Fruit fly (Drosophila melanogaster) whole organism, wandering third instar larva: Measurements from ENCODE around the gene Tg.

Experiments used
- Abd-B ChIP-seq: fragments of >200 bp; optimal IDR thresholded peaks from 2 replicates; lab custom pipeline; 2017; ENCODE audit warnings: missing biosample characterization, missing genetic modification characterization
- CG32264 ChIP-seq: fragments of 200-800 bp; sonication (Bioruptor generic); optimal IDR thresholded peaks from 2 replicates; lab custom pipeline; 2016; ENCODE audit warnings: missing biosample characterization, missing genetic modification characterization
- CG9705 ChIP-seq: fragments of 200-800 bp; sonication (Bioruptor generic); optimal IDR thresholded peaks from 2 replicates; lab custom pipeline; 2018; ENCODE audit warnings: missing biosample characterization, mild to moderate bottlenecking, missing genetic modification characterization
- CrebA ChIP-seq: fragments of 200-800 bp; sonication (Bioruptor generic); optimal IDR thresholded peaks from 2 replicates; lab custom pipeline; 2016; ENCODE audit warnings: missing biosample characterization, mild to moderate bottlenecking, missing genetic modification characterization, borderline replicate concordance
- Dfd ChIP-seq: fragments of >200 bp; optimal IDR thresholded peaks from 2 replicates; lab custom pipeline; 2017; ENCODE audit warnings: missing biosample characterization, missing genetic modification characterization
- Dif ChIP-seq: fragments of 200-275, 200-300 bp; sonication (Bioruptor generic); optimal IDR thresholded peaks from 2 replicates; lab custom pipeline; 2018; ENCODE audit warnings: missing biosample characterization, missing genetic modification characterization; ENCODE audit not compliant: partially characterized antibody
- GATAd ChIP-seq: sonication (Bioruptor generic); optimal IDR thresholded peaks from 2 replicates; lab custom pipeline; 2016; ENCODE audit warnings: missing biosample characterization, missing genetic modification characterization
- HLH106 ChIP-seq: fragments of 200-800 bp; optimal IDR thresholded peaks from 3 replicates; lab custom pipeline; 2019; ENCODE audit warnings: missing biosample characterization, mild to moderate bottlenecking, missing genetic modification characterization, moderate library complexity
- Hnf4 ChIP-seq: fragments of 200-800 bp; sonication (Bioruptor generic); optimal IDR thresholded peaks from 2 replicates; lab custom pipeline; 2016; ENCODE audit warnings: missing biosample characterization, mild to moderate bottlenecking, missing genetic modification characterization
- Hr78 ChIP-seq: fragments of >200 bp; optimal IDR thresholded peaks from 2 replicates; lab custom pipeline; 2017; ENCODE audit warnings: missing biosample characterization, missing genetic modification characterization
- Hr83 ChIP-seq: fragments of 200-300 bp; sonication (Bioruptor generic); optimal IDR thresholded peaks from 2 replicates; lab custom pipeline; 2016; ENCODE audit warnings: missing biosample characterization, mild to moderate bottlenecking, missing genetic modification characterization, moderate library complexity; ENCODE audit not compliant: poor library complexity, severe bottlenecking
- Jra ChIP-seq: sonication (Bioruptor generic); optimal IDR thresholded peaks from 2 replicates; lab custom pipeline; 2016; ENCODE audit warnings: missing biosample characterization, missing genetic modification characterization
- Mio ChIP-seq: sonication (Bioruptor generic); optimal IDR thresholded peaks from 2 replicates; lab custom pipeline; 2016; ENCODE audit warnings: missing biosample characterization, missing genetic modification characterization
- Myc ChIP-seq: fragments of >200 bp; optimal IDR thresholded peaks from 2 replicates; lab custom pipeline; 2017
- N ChIP-seq: fragments of >200 bp; optimal IDR thresholded peaks from 2 replicates; lab custom pipeline; 2018; ENCODE audit warnings: missing biosample characterization, missing external identifiers, missing genetic modification characterization
- OdsH ChIP-seq: fragments of 200-800 bp; sonication (Bioruptor generic); optimal IDR thresholded peaks from 2 replicates; lab custom pipeline; 2016; ENCODE audit warnings: missing biosample characterization, mild to moderate bottlenecking, missing genetic modification characterization
- Rel ChIP-seq, 2 experiments: fragments of 200-800 bp; sonication (Bioruptor generic) in 1 of 2; optimal IDR thresholded peaks; 2 replicates in 1 of 2; 3 replicates in 1 of 2; lab custom pipeline; 2016 to 2019; ENCODE audit warnings: mild to moderate bottlenecking in 2 of 2, missing biosample characterization in 2 of 2, missing genetic modification characterization in 2 of 2, moderate library complexity in 1 of 2
- Sp1 ChIP-seq: fragments of 200-800 bp; sonication (Bioruptor generic); optimal IDR thresholded peaks from 3 replicates; lab custom pipeline; 2019; ENCODE audit warnings: missing biosample characterization, mild to moderate bottlenecking, missing genetic modification characterization, moderate library complexity
- Vsx2 ChIP-seq: fragments of 200-300, 225-300 bp; sonication (Bioruptor generic); optimal IDR thresholded peaks from 2 replicates; lab custom pipeline; 2018; ENCODE audit warnings: missing biosample characterization, missing genetic modification characterization; ENCODE audit not compliant: partially characterized antibody
- br ChIP-seq: fragments of 200-800 bp; sonication (Bioruptor generic); optimal IDR thresholded peaks from 2 replicates; lab custom pipeline; 2016; ENCODE audit warnings: missing biosample characterization, missing genetic modification characterization
- brk ChIP-seq: fragments of 200-800 bp; sonication (Bioruptor generic); optimal IDR thresholded peaks from 2 replicates; lab custom pipeline; 2016; ENCODE audit warnings: missing biosample characterization, mild to moderate bottlenecking, missing genetic modification characterization
- dl ChIP-seq, 2 experiments: fragments of 175-275, 200-275 bp in 1 of 2; fragments of 200-275 bp in 1 of 2; sonication (Bioruptor generic); optimal IDR thresholded peaks; lab custom pipeline; 2018; ENCODE audit warnings: mild to moderate bottlenecking in 2 of 2, missing biosample characterization in 2 of 2, missing genetic modification characterization in 2 of 2, moderate library complexity in 2 of 2; ENCODE audit not compliant: partially characterized antibody in 2 of 2, insufficient read depth in 1 of 2
- dmrt93B ChIP-seq: fragments of 200-800 bp; sonication (Bioruptor generic); optimal IDR thresholded peaks from 2 replicates; lab custom pipeline; 2018; ENCODE audit warnings: missing biosample characterization, mild to moderate bottlenecking, missing genetic modification characterization
- dsf ChIP-seq: sonication (Bioruptor generic); optimal IDR thresholded peaks from 2 replicates; lab custom pipeline; 2016; ENCODE audit warnings: missing biosample characterization, missing genetic modification characterization, borderline replicate concordance
- ey ChIP-seq: fragments of 200-800 bp; sonication (Bioruptor generic); optimal IDR thresholded peaks from 2 replicates; lab custom pipeline; 2016; ENCODE audit warnings: missing biosample characterization, missing genetic modification characterization
- foxo ChIP-seq, 2 experiments: fragments of 200-800 bp; sonication (Bioruptor generic); optimal IDR thresholded peaks; 2 replicates in 1 of 2; 3 replicates in 1 of 2; lab custom pipeline; 2016 to 2017; ENCODE audit warnings: missing biosample characterization in 2 of 2, missing genetic modification characterization in 2 of 2
- fru ChIP-seq: fragments of 200-800 bp; sonication (Bioruptor generic); optimal IDR thresholded peaks from 3 replicates; lab custom pipeline; 2016; ENCODE audit warnings: missing biosample characterization, mild to moderate bottlenecking, missing genetic modification characterization
- h ChIP-seq: fragments of 200-800 bp; sonication (Bioruptor generic); optimal IDR thresholded peaks from 3 replicates; lab custom pipeline; 2016; ENCODE audit warnings: missing biosample characterization, mild to moderate bottlenecking, missing genetic modification characterization
- jim ChIP-seq: fragments of 175-275, 200-325 bp; sonication (Bioruptor generic); optimal IDR thresholded peaks from 2 replicates; lab custom pipeline; 2016; ENCODE audit warnings: missing biosample characterization, mild to moderate bottlenecking, missing genetic modification characterization
- lola ChIP-seq: fragments of >200 bp; optimal IDR thresholded peaks from 2 replicates; lab custom pipeline; 2017; ENCODE audit warnings: missing biosample characterization, missing genetic modification characterization
- pan ChIP-seq: fragments of >200 bp; optimal IDR thresholded peaks from 2 replicates; lab custom pipeline; 2017
- psq ChIP-seq: fragments of 200-800 bp; sonication (Bioruptor generic); optimal IDR thresholded peaks from 3 replicates; lab custom pipeline; 2017; ENCODE audit warnings: missing biosample characterization, mild to moderate bottlenecking, missing genetic modification characterization, moderate library complexity
- rgr ChIP-seq: fragments of 200-800 bp; sonication (Bioruptor generic); optimal IDR thresholded peaks from 3 replicates; lab custom pipeline; 2016; ENCODE audit warnings: missing biosample characterization, mild to moderate bottlenecking, missing genetic modification characterization
- sage ChIP-seq: fragments of 200-800 bp; sonication (Bioruptor generic); optimal IDR thresholded peaks from 2 replicates; lab custom pipeline; 2016; ENCODE audit warnings: missing biosample characterization, mild to moderate bottlenecking, missing genetic modification characterization
- sv ChIP-seq: fragments of 200-800 bp; sonication (Bioruptor generic); optimal IDR thresholded peaks from 3 replicates; lab custom pipeline; 2016; ENCODE audit warnings: missing biosample characterization, missing genetic modification characterization
- tai ChIP-seq: sonication (Bioruptor generic); optimal IDR thresholded peaks from 2 replicates; lab custom pipeline; 2016; ENCODE audit warnings: missing biosample characterization, missing genetic modification characterization
- usp ChIP-seq: fragments of >200 bp; optimal IDR thresholded peaks from 2 replicates; lab custom pipeline; 2017; ENCODE audit warnings: missing biosample characterization, missing genetic modification characterization
- woc ChIP-seq: sonication (Bioruptor generic); optimal IDR thresholded peaks from 2 replicates; lab custom pipeline; 2016; ENCODE audit warnings: missing biosample characterization, mild to moderate bottlenecking, missing genetic modification characterization

Gene Tg

dm6 chr2L:7997290-7998079, 13.7 kb upstream of the Tg start:
- no peak for TF ChIP-seq usp (GFP tag; lab: Kevin White, UChicago)
- no peak for TF ChIP-seq Hr78 (GFP tag; lab: Kevin White, UChicago)

dm6 chr2L:7998080-7998457, 13.1 kb upstream of the Tg start, which contains the start of gene CG7227:
Gene CG7227 (minus strand): TSS chr2L:7998151.
- no peak for TF ChIP-seq pan (lab: Kevin White, UChicago)
- no peak for TF ChIP-seq dmrt93B (GFP tag; lab: Kevin White, UChicago)

- TF ChIP-seq dmrt93B (GFP tag; lab: Kevin White, UChicago) (no peak), woc (GFP tag; lab: Kevin White, UChicago) (no peak), GATAd (GFP tag; lab: Kevin White, UChicago) (no peak), HLH106 (tag; lab: Kevin White, UChicago) (no peak), brk (GFP tag; lab: Kevin White, UChicago) (no peak), Dif (GFP tag; lab: Kevin White, UChicago) (peak; percentile 11), jim (no peak), ey (GFP tag; lab: Kevin White, UChicago) (no peak), CrebA (GFP tag; lab: Kevin White, UChicago) (no peak), rgr (GFP tag; lab: Kevin White, UChicago) (peak; percentile 43), Abd-B (no peak), sv (GFP tag; lab: Kevin White, UChicago) (no peak), N (GFP tag; lab: Kevin White, UChicago) (no peak), Sp1 (GFP tag; lab: Kevin White, UChicago) (peak; percentile 54), psq (no peak), Hnf4 (peak; percentile 71), pan (lab: Kevin White, UChicago) (no peak), Hr78 (GFP tag; lab: Kevin White, UChicago) (no peak), Jra (no peak), br (GFP tag; lab: Kevin White, UChicago) (peak; percentile 21), tai (peak; percentile 55), Mio (GFP tag; lab: Kevin White, UChicago) (no peak), Hr83 (no peak), OdsH (GFP tag; lab: Kevin White, UChicago) (peak; percentile 31), dl (GFP tag; optimal IDR thresholded peaks at IDR 0.05; lab: Kevin White, UChicago; ENCODE audit: insufficient read depth in 1 of 2, partially characterized antibody in 2 of 2) (no peak), Myc (lab: Kevin White, UChicago) (peak; percentile 25), Rel (GFP tag; optimal IDR thresholded peaks at IDR 0.05; lab: Kevin White, UChicago) (no peak), Rel (tag; optimal IDR thresholded peaks at IDR 0.05; lab: Kevin White, UChicago) (peak; percentile 52), fru (peak; percentile 32), CG9705 (GFP tag; lab: Kevin White, UChicago) (no peak), h (GFP tag; lab: Kevin White, UChicago) (no peak), dsf (GFP tag; lab: Kevin White, UChicago) (no peak), lola (GFP tag; lab: Kevin White, UChicago) (no peak), Vsx2 (GFP tag; lab: Kevin White, UChicago) (no peak), CG32264 (GFP tag; lab: Kevin White, UChicago) (no peak), foxo (GFP tag; optimal IDR thresholded peaks at IDR 0.05; lab: Kevin White, UChicago) (peak in 1 of 2 experiments; percentile 19), Dfd (GFP tag; lab: Kevin White, UChicago) (no peak), usp (GFP tag; lab: Kevin White, UChicago) (no peak), sage (GFP tag; lab: Kevin White, UChicago) (no peak)
- TF ChIP-seq, all 38 proteins: peak for 11
These were observed 12.6 kb upstream of the Tg start, which contains the start of gene Sirup for dm6 chr2L:7998655-7999054. Gene Sirup (plus strand): TSS chr2L:7998869.
